Worm (Caenorhabditis elegans) whole organism, early embryonic: Measurements from ENCODE around the gene T27A8.3.

ENCODE experiments used
- B0310.2 ChIP-seq: sonication (generic microtip); optimal IDR thresholded peaks from 2 replicates; lab custom pipeline; 2016; ENCODE audit warnings: mild to moderate bottlenecking, missing genetic modification characterization, missing compliant biosample characterization
- F13C5.2 ChIP-seq: sonication (generic microtip); optimal IDR thresholded peaks from 2 replicates; lab custom pipeline; 2017; ENCODE audit warnings: mild to moderate bottlenecking, missing genetic modification characterization, inconsistent platforms, missing compliant biosample characterization
- ama-1 ChIP-seq: fragments of 150-350 bp; optimal IDR thresholded peaks from 2 replicates; lab custom pipeline; 2014
- ceh-13 ChIP-seq: fragments of 200-800 bp; sonication (Bioruptor generic); optimal IDR thresholded peaks from 2 replicates; lab custom pipeline; 2018; ENCODE audit warnings: mild to moderate bottlenecking, missing genetic modification characterization, missing compliant biosample characterization
- ceh-36 ChIP-seq: sonication (generic microtip); optimal IDR thresholded peaks from 2 replicates; lab custom pipeline; 2016; ENCODE audit warnings: missing genetic modification characterization, inconsistent platforms, missing compliant biosample characterization
- ets-7 ChIP-seq: sonication (generic microtip); optimal IDR thresholded peaks from 2 replicates; lab custom pipeline; 2016; ENCODE audit warnings: missing genotype, missing genetic modification characterization, missing compliant biosample characterization
- hmbx-1 ChIP-seq: sonication (generic microtip); optimal IDR thresholded peaks from 2 replicates; lab custom pipeline; 2016; ENCODE audit warnings: mild to moderate bottlenecking, missing genetic modification characterization, missing compliant biosample characterization
- hmg-4 ChIP-seq: fragments of 200-800 bp; sonication (Bioruptor generic); optimal IDR thresholded peaks from 2 replicates; lab custom pipeline; 2018; ENCODE audit warnings: mild to moderate bottlenecking, missing genetic modification characterization, missing compliant biosample characterization
- hnd-1 ChIP-seq: sonication (generic microtip); optimal IDR thresholded peaks from 2 replicates; lab custom pipeline; 2016; ENCODE audit warnings: missing genetic modification characterization, missing compliant biosample characterization
- sea-1 ChIP-seq: fragments of 200-800 bp; sonication (Bioruptor generic); conservative IDR thresholded peaks from 2 replicates; pipeline ENCODE4 v1.3.6; 2022; ENCODE audit warnings: missing genetic modification characterization, missing compliant biosample characterization
- tbx-37 ChIP-seq: fragments of 200-800 bp; sonication (Bioruptor generic); conservative IDR thresholded peaks from 2 replicates; pipeline ENCODE4 v1.3.6; 2022; ENCODE audit warnings: missing genetic modification reagents, missing genetic modification characterization, missing compliant biosample characterization
- tra-4 ChIP-seq: sonication (generic microtip); optimal IDR thresholded peaks from 2 replicates; lab custom pipeline; 2017; ENCODE audit warnings: missing genetic modification characterization, missing compliant biosample characterization

DNA sequence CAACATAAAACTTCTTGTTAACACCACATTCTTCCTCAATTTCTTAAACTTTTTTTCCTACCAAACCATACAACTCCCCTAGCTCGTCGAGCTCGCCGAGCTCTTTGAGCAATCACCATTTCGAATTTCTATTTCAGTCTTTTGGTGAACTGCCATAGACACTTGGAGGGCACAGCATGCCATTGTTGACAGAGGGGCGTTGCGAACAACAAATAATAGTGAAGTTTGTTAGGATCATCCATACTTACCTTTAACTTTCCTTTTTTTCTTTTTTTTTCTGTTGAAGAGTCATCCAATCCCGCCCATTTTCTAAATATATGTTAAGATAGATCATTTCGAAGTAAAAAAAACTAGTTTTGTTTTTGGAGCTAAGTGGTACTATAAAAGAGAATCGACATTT, 19.5 kb downstream of the T27A8.3 start, which contains the start of gene idpp-14:
- TF ChIP-seq F13C5.2 (tag; lab: Kevin White, UChicago) = no peak
- TF ChIP-seq ama-1 (lab: Kevin White, UChicago) = no peak
- TF ChIP-seq ets-7 (tag; lab: Kevin White, UChicago) = no peak
- no peak for TF ChIP-seq hmg-4 (GFP tag; lab: Kevin White, UChicago)
- TF ChIP-seq tra-4 (tag; lab: Kevin White, UChicago) = no peak
- TF ChIP-seq hnd-1 (tag; lab: Kevin White, UChicago) = no peak
- TF ChIP-seq sea-1 (GFP tag; lab: Robert Waterston, UW) = no peak
- TF ChIP-seq tbx-37 (GFP tag; lab: Robert Waterston, UW) = no peak
- TF ChIP-seq hmbx-1 (tag; lab: Kevin White, UChicago) = no peak
- TF ChIP-seq ceh-36 (tag; lab: Kevin White, UChicago) = no peak
- no peak for TF ChIP-seq B0310.2
- TF ChIP-seq ceh-13 (GFP tag; lab: Kevin White, UChicago) = no peak
